Worm (Caenorhabditis elegans): Measurements from ENCODE around the gene F32H5.4.

DNA sequence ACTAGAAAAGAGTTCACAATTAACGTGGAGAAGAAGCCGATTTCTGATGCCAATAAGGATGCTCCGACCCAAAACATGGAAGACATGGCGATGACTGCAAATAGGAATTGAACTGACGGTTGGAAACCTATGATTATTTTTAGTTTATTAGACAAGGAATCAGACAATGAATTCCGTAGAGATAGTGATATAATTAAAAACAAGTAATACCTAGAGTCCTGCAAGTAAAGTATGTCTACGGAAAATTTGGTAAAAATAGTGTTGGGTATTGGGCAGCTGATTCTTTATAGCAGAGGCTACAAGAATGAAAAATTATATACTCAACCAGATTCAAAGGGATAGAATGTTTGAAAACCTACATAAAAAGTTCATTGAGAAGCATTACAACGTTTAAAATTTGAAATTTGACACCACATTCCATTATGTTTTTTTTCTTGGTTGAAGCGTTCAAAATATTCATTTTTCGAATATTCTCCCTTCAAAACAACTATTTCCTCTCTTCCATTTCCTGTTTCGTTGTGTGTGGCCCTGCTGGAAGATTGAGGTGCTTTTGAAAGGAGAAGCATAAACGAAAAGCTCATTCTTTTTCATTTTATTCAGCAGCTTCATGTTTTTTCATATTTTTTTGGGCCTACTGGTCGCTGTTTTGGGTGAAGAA lies 20.6 kb upstream of the F32H5.4 start, which contains the start of the genes str-4 and lgc-48:
- no peak for TF ChIP-seq K09A11.1 (tag; optimal IDR thresholded peaks at IDR 0.05; ENCODE audit: insufficient read depth)
- TF ChIP-seq nfya-1 (tag; optimal IDR thresholded peaks at IDR 0.05), result no peak
- TF ChIP-seq odd-2 (tag; optimal IDR thresholded peaks at IDR 0.05), result no peak
- no peak for TF ChIP-seq pha-4 (tag; optimal IDR thresholded peaks at IDR 0.05)
- no peak for TF ChIP-seq ama-1 (optimal IDR thresholded peaks at IDR 0.05)

Data from whole organism, late embryonic.